Fruit fly (Drosophila melanogaster): ENCODE measurements around the gene CG17896.

The CG17896 gene

DNA sequence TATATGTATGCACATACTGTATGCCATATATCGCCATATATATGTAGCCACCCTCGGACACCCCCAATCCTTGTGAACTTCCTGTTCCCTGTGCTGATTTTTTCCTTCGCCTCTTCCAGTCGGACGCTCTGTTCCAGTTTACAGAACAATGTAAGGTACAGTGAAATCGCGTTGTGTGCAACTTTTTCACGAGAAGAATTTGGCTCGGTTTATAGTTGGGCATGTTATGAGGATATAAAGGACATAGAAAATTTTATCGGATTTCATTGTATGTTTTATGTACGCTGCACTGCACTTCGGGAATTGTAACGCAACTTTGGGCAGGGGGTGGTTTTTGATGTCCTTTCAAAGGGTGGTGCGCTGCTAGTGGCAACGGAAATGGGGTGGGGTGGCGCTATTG is 31.0 kb upstream of the CG17896 start (continued):
- TF ChIP-seq Fer1 (GFP tag; optimal IDR thresholded peaks at IDR 0.05) (peak; percentile 51), Deaf1 (tag; optimal IDR thresholded peaks at IDR 0.05) (peak; percentile 5), da (GFP tag; optimal IDR thresholded peaks at IDR 0.05) (no peak), BtbVII (GFP tag; optimal IDR thresholded peaks at IDR 0.05) (no peak), tx (GFP tag; optimal IDR thresholded peaks at IDR 0.05) (no peak), CG1602 (GFP tag; optimal IDR thresholded peaks at IDR 0.05) (no peak), Nf-YA (GFP tag; IDR thresholded peaks at IDR 0.05) (no peak), sug (tag; optimal IDR thresholded peaks at IDR 0.05) (no peak), CG43689 (GFP tag; IDR thresholded peaks at IDR 0.05) (no peak), org-1 (GFP tag; optimal IDR thresholded peaks at IDR 0.05) (peak; percentile 10), eyg (GFP tag; optimal IDR thresholded peaks at IDR 0.05) (no peak), ab (GFP tag; optimal IDR thresholded peaks at IDR 0.05) (no peak), CG2712 (tag; optimal IDR thresholded peaks at IDR 0.05) (peak; percentile 7), bbx (GFP tag; IDR thresholded peaks at IDR 0.05; ENCODE audit: partially characterized antibody) (no peak), stc (GFP tag; IDR thresholded peaks at IDR 0.05) (no peak), ac (GFP tag; optimal IDR thresholded peaks at IDR 0.05) (no peak), CG12071 (GFP tag; optimal IDR thresholded peaks at IDR 0.05) (no peak), CG10267 (tag; optimal IDR thresholded peaks at IDR 0.05) (peak; percentile 14), CG30020 (tag; optimal IDR thresholded peaks at IDR 0.05) (no peak), CG6791 (GFP tag; IDR thresholded peaks at IDR 0.05; ENCODE audit: partially characterized antibody) (no peak), Elba2 (GFP tag; optimal IDR thresholded peaks at IDR 0.05) (no peak), Ets97D (GFP tag; optimal IDR thresholded peaks at IDR 0.05) (no peak), slbo (GFP tag; IDR thresholded peaks at IDR 0.05) (peak; percentile 58), B-H2 (GFP tag; optimal IDR thresholded peaks at IDR 0.05) (no peak), nom (GFP tag; optimal IDR thresholded peaks at IDR 0.05) (no peak), CG16779 (GFP tag; IDR thresholded peaks at IDR 0.05) (no peak), Pdp1 (GFP tag; optimal IDR thresholded peaks at IDR 0.05) (no peak), Mrtf (GFP tag; IDR thresholded peaks at IDR 0.05) (no peak), CG14860 (GFP tag; IDR thresholded peaks at IDR 0.05; ENCODE audit: partially characterized antibody) (no peak), fd102C (GFP tag; optimal IDR thresholded peaks at IDR 0.05) (no peak), nerfin-2 (GFP tag; IDR thresholded peaks at IDR 0.05; ENCODE audit: partially characterized antibody) (no peak), dati (GFP tag; IDR thresholded peaks at IDR 0.05) (no peak), pnt (GFP tag; optimal IDR thresholded peaks at IDR 0.05) (no peak), ssp (GFP tag; IDR thresholded peaks at IDR 0.05) (0 out of 2 replicates have a peak, but pooled peaks have one; percentile 9), CG13296 (GFP tag; optimal IDR thresholded peaks at IDR 0.05) (peak; percentile 22), zen2 (GFP tag; IDR thresholded peaks at IDR 0.05; ENCODE audit: partially characterized antibody) (no peak), CG12769 (tag; optimal IDR thresholded peaks at IDR 0.05) (peak; percentile 52), dmrt99B (tag; optimal IDR thresholded peaks at IDR 0.05) (peak; percentile 43), CG13287 (GFP tag; IDR thresholded peaks at IDR 0.05; ENCODE audit: partially characterized antibody) (no peak), emc (GFP tag; optimal IDR thresholded peaks at IDR 0.05) (no peak), CG1233 (GFP tag; optimal IDR thresholded peaks at IDR 0.05) (no peak), mam (GFP tag; optimal IDR thresholded peaks at IDR 0.05) (no peak), odd (GFP tag; optimal IDR thresholded peaks at IDR 0.05) (no peak), jigr1 (GFP tag; IDR thresholded peaks at IDR 0.05) (no peak), ci (GFP tag; IDR thresholded peaks at IDR 0.05) (peak; percentile 41; the same call in 1 of the 3 replicates), CG5180 (GFP tag; optimal IDR thresholded peaks at IDR 0.05) (no peak), Dek (tag; optimal IDR thresholded peaks at IDR 0.05) (no peak), CG8944 (GFP tag; optimal IDR thresholded peaks at IDR 0.05) (no peak), CG10209 (GFP tag; optimal IDR thresholded peaks at IDR 0.05) (no peak), CG9727 (GFP tag; optimal IDR thresholded peaks at IDR 0.05) (no peak), chm (GFP tag; IDR thresholded peaks at IDR 0.05) (0 out of 2 replicates have a peak, but pooled peaks have one; percentile 7)

Data from whole organism, embryonic.